Worm (Caenorhabditis elegans): ENCODE results near the gene C36C5.12.

- TF ChIP-seq snpc-4 (tag; optimal IDR thresholded peaks at IDR 0.05) (no peak), egl-27 (tag; optimal IDR thresholded peaks at IDR 0.05) (no peak), elt-3 (tag; optimal IDR thresholded peaks at IDR 0.05) (no peak)
These were observed 13.9 kb downstream of the C36C5.12 start for ce11 chrV:3145241-3145640.

Data from whole organism, L2 larva.